Worm (Caenorhabditis elegans) whole organism, L1 larva: ENCODE data around the gene C01B9.4.
A peak's percentile ranks its signal among the peaks of the same experiment; 100 is the strongest.

Source experiments
- C04F5.9 ChIP-seq: sonication (generic microtip); optimal IDR thresholded peaks from 2 replicates; lab custom pipeline; 2016; ENCODE audit warnings: missing genetic modification characterization, missing compliant biosample characterization
- C34B4.2 ChIP-seq: sonication (generic microtip); optimal IDR thresholded peaks from 2 replicates; lab custom pipeline; 2017; ENCODE audit warnings: mild to moderate bottlenecking, missing genetic modification characterization, missing compliant biosample characterization
- F16B12.6 ChIP-seq: fragments of 150-350 bp; optimal IDR thresholded peaks from 2 replicates; lab custom pipeline; 2014; ENCODE audit warnings: missing biosample characterization, missing genetic modification characterization
- ceh-8 ChIP-seq: fragments of 200-800 bp; sonication (Bioruptor generic); optimal IDR thresholded peaks from 2 replicates; lab custom pipeline; 2018; ENCODE audit warnings: mild to moderate bottlenecking, missing genetic modification characterization, moderate library complexity, missing compliant biosample characterization
- ceh-90 ChIP-seq: sonication (generic microtip); optimal IDR thresholded peaks from 2 replicates; lab custom pipeline; 2016; ENCODE audit warnings: missing genetic modification characterization, missing compliant biosample characterization
- dpl-1 ChIP-seq, 3 experiments: fragments of 150-350 bp in 2 of 3; sonication (generic microtip) in 1 of 3; optimal IDR thresholded peaks; 2 replicates each; lab custom pipeline; 2014 to 2017; ENCODE audit warnings: missing biosample characterization in 3 of 3, missing genetic modification characterization in 3 of 3, missing genetic modification reagents in 3 of 3
- efl-1 ChIP-seq, 4 experiments: fragments of 150-350 bp; optimal IDR thresholded peaks in 3 of 4; peaks in 1 of 4; 1 replicate in 1 of 4; 2 replicates in 3 of 4; lab custom pipeline; 2014; ENCODE audit warnings: missing biosample characterization in 2 of 4, missing genetic modification characterization in 2 of 4, missing genetic modification reagents in 2 of 4
- efl-3 ChIP-seq: fragments of 200-800 bp; sonication (Bioruptor generic); optimal IDR thresholded peaks from 2 replicates; lab custom pipeline; 2018; ENCODE audit warnings: mild to moderate bottlenecking, missing genetic modification characterization, missing compliant biosample characterization
- egl-13 ChIP-seq: sonication (generic microtip); optimal IDR thresholded peaks from 2 replicates; lab custom pipeline; 2016; ENCODE audit warnings: missing genotype, missing genetic modification reagents, missing genetic modification characterization, missing compliant biosample characterization
- elt-2 ChIP-seq: sonication (generic microtip); optimal IDR thresholded peaks from 2 replicates; lab custom pipeline; 2016; ENCODE audit warnings: missing genetic modification characterization, mild to moderate bottlenecking, inconsistent platforms, missing compliant biosample characterization, missing genetic modification reagents
- elt-3 ChIP-seq, 6 experiments: fragments of 150-350 bp in 1 of 6; sonication (generic microtip); optimal IDR thresholded peaks; 2 replicates each; lab custom pipeline; 2017 to 2018; ENCODE audit warnings: missing biosample characterization in 6 of 6, missing genetic modification characterization in 6 of 6, inconsistent platforms in 1 of 6
- fkh-8 ChIP-seq: sonication (generic microtip); optimal IDR thresholded peaks from 2 replicates; lab custom pipeline; 2016; ENCODE audit warnings: mild to moderate bottlenecking, missing genetic modification characterization, missing compliant biosample characterization
- fos-1 ChIP-seq: fragments of 150-350 bp; optimal IDR thresholded peaks from 2 replicates; lab custom pipeline; 2014; ENCODE audit warnings: missing biosample characterization, missing genetic modification characterization
- hlh-4 ChIP-seq: sonication (generic microtip); optimal IDR thresholded peaks from 2 replicates; lab custom pipeline; 2016; ENCODE audit warnings: mild to moderate bottlenecking, missing genetic modification characterization, missing compliant biosample characterization
- hpl-2 ChIP-seq: fragments of 150-350 bp; optimal IDR thresholded peaks from 2 replicates; lab custom pipeline; 2014; ENCODE audit warnings: missing biosample characterization, missing genetic modification reagents, missing genetic modification characterization
- isw-1 ChIP-seq: fragments of 200-800 bp; sonication (Bioruptor generic); IDR thresholded peaks from 2 replicates; pipeline ENCODE4 v1.3.6; 2022; ENCODE audit warnings: missing genetic modification characterization, missing compliant biosample characterization
- lin-13 ChIP-seq: fragments of 150-350 bp; optimal IDR thresholded peaks from 2 replicates; lab custom pipeline; 2014; ENCODE audit warnings: missing biosample characterization, missing genetic modification reagents, missing genetic modification characterization
- lin-14 ChIP-seq: fragments of 200-800 bp; sonication (Bioruptor generic); optimal IDR thresholded peaks from 2 replicates; lab custom pipeline; 2018; ENCODE audit warnings: mild to moderate bottlenecking, missing genetic modification characterization, moderate library complexity, missing compliant biosample characterization
- lin-35 ChIP-seq, 2 experiments: fragments of 150-350 bp; optimal IDR thresholded peaks; 2 replicates each; lab custom pipeline; 2014; ENCODE audit warnings: missing biosample characterization in 2 of 2, missing genetic modification characterization in 2 of 2, missing genetic modification reagents in 2 of 2
- lin-39 ChIP-seq: fragments of 150-350 bp; optimal IDR thresholded peaks from 2 replicates; lab custom pipeline; 2014; ENCODE audit warnings: missing biosample characterization, missing genetic modification reagents, missing genetic modification characterization
- lir-3 ChIP-seq: sonication (generic microtip); optimal IDR thresholded peaks from 2 replicates; lab custom pipeline; 2016; ENCODE audit warnings: mild to moderate bottlenecking, missing genetic modification characterization, moderate library complexity, missing compliant biosample characterization; ENCODE audit not compliant: poor library complexity
- lsy-2 ChIP-seq, 2 experiments: fragments of 150-350 bp; optimal IDR thresholded peaks; 2 replicates each; lab custom pipeline; 2014; ENCODE audit warnings: missing biosample characterization in 2 of 2, missing genetic modification characterization in 2 of 2
- mab-9 ChIP-seq: fragments of 200-800 bp; sonication (Bioruptor generic); IDR thresholded peaks from 2 replicates; pipeline ENCODE4 v1.3.6; 2022; ENCODE audit warnings: missing genetic modification reagents, missing genetic modification characterization, missing compliant biosample characterization
- mdl-1 ChIP-seq, 2 experiments: fragments of 150-350 bp; optimal IDR thresholded peaks; 2 replicates each; lab custom pipeline; 2014 to 2017; ENCODE audit warnings: missing biosample characterization in 2 of 2, missing genetic modification characterization in 2 of 2, inconsistent platforms in 1 of 2
- nhr-11 ChIP-seq: fragments of 150-350 bp; optimal IDR thresholded peaks from 2 replicates; lab custom pipeline; 2014; ENCODE audit warnings: missing biosample characterization, missing genetic modification characterization
- nhr-12 ChIP-seq: sonication (generic microtip); optimal IDR thresholded peaks from 2 replicates; lab custom pipeline; 2017; ENCODE audit warnings: missing biosample characterization, missing genetic modification characterization
- nhr-20 ChIP-seq: sonication (generic microtip); optimal IDR thresholded peaks from 2 replicates; lab custom pipeline; 2016; ENCODE audit warnings: mild to moderate bottlenecking, missing genetic modification characterization, missing compliant biosample characterization
- nhr-237 ChIP-seq: fragments of 150-350 bp; optimal IDR thresholded peaks from 2 replicates; lab custom pipeline; 2014; ENCODE audit warnings: missing biosample characterization, missing genetic modification characterization
- nhr-47 ChIP-seq: sonication (generic microtip); optimal IDR thresholded peaks from 2 replicates; lab custom pipeline; 2016; ENCODE audit warnings: mild to moderate bottlenecking, missing genetic modification characterization, moderate library complexity, missing compliant biosample characterization
- nhr-71 ChIP-seq: sonication (generic microtip); optimal IDR thresholded peaks from 2 replicates; lab custom pipeline; 2016; ENCODE audit warnings: mild to moderate bottlenecking, missing genetic modification characterization, moderate library complexity, missing compliant biosample characterization
- nhr-77 ChIP-seq: fragments of 150-350 bp; optimal IDR thresholded peaks from 2 replicates; lab custom pipeline; 2014; ENCODE audit warnings: missing biosample characterization, missing genetic modification characterization
- nhr-85 ChIP-seq: sonication (generic microtip); peaks from one replicate; lab custom pipeline; 2016; ENCODE audit warnings: missing genetic modification characterization, inconsistent platforms, missing compliant biosample characterization
- rnt-1 ChIP-seq: sonication (generic microtip); optimal IDR thresholded peaks from 2 replicates; lab custom pipeline; 2016; ENCODE audit warnings: mild to moderate bottlenecking, missing genetic modification characterization, moderate library complexity, missing compliant biosample characterization
- skn-1 ChIP-seq: fragments of 150-350 bp; optimal IDR thresholded peaks from 2 replicates; lab custom pipeline; 2014; ENCODE audit warnings: missing biosample characterization, missing genetic modification characterization
- snpc-4 ChIP-seq: fragments of 150-350 bp; optimal IDR thresholded peaks from 2 replicates; lab custom pipeline; 2014; ENCODE audit warnings: missing biosample characterization, missing genetic modification characterization
- snu-23 ChIP-seq: sonication (generic microtip); optimal IDR thresholded peaks from 2 replicates; lab custom pipeline; 2016; ENCODE audit warnings: missing genetic modification characterization, missing compliant biosample characterization
- sup-37 ChIP-seq: fragments of 200-800 bp; sonication (Bioruptor generic); optimal IDR thresholded peaks from 2 replicates; lab custom pipeline; 2018; ENCODE audit warnings: mild to moderate bottlenecking, missing genetic modification characterization, missing compliant biosample characterization
- swsn-7 ChIP-seq: sonication (generic microtip); optimal IDR thresholded peaks from 2 replicates; lab custom pipeline; 2016; ENCODE audit warnings: missing genetic modification characterization, missing compliant biosample characterization
- tbx-2 ChIP-seq: sonication (generic microtip); optimal IDR thresholded peaks from 2 replicates; lab custom pipeline; 2016; ENCODE audit warnings: missing genetic modification characterization, missing compliant biosample characterization
- unc-30 ChIP-seq: sonication (generic microtip); optimal IDR thresholded peaks from 2 replicates; lab custom pipeline; 2017; ENCODE audit warnings: missing biosample characterization, missing genetic modification characterization
- unc-62 ChIP-seq: fragments of 150-350 bp; optimal IDR thresholded peaks from 2 replicates; lab custom pipeline; 2014; ENCODE audit warnings: missing biosample characterization, missing genetic modification reagents, missing genetic modification characterization
- unc-98 ChIP-seq: fragments of 200-800 bp; sonication (Bioruptor generic); IDR thresholded peaks from 2 replicates; pipeline ENCODE4 v1.3.6; 2022; ENCODE audit warnings: missing genetic modification characterization, missing compliant biosample characterization

C01B9.4 gene

ce11 chrII:13771335-13771734, 12.4 kb downstream of the C01B9.4 start, which contains the start of gene C01B9.1:
Gene C01B9.1 (plus strand): TSS chrII:13771575.
- TF ChIP-seq elt-2: peak; percentile 52
- no peak for TF ChIP-seq snpc-4 (tag; lab: Kevin White, UChicago)
- TF ChIP-seq lin-35 (GFP tag; optimal IDR thresholded peaks at IDR 0.05; lab: Kevin White, UChicago): peak in 1 of 2 experiments; percentile 8
- TF ChIP-seq, all 84 proteins: peak for 2

ce11 chrII:13765952-13766351, 17.8 kb downstream of the C01B9.4 start, which contains the start of gene arrd-12:
Gene arrd-12 (plus strand): TSS chrII:13766252.
- TF ChIP-seq elt-3 (tag; optimal IDR thresholded peaks at IDR 0.05; lab: Kevin White, UChicago) (no peak), fos-1 (tag; lab: Kevin White, UChicago) (no peak), ceh-8 (GFP tag; lab: Kevin White, UChicago) (no peak), swsn-7 (tag; lab: Kevin White, UChicago) (no peak), nhr-77 (tag; lab: Kevin White, UChicago) (no peak), lin-35 (GFP tag; optimal IDR thresholded peaks at IDR 0.05; lab: Kevin White, UChicago) (no peak), nhr-20 (tag; lab: Kevin White, UChicago) (no peak), ceh-90 (tag; lab: Kevin White, UChicago) (no peak), sup-37 (no peak)

ce11 chrII:13763009-13763468, 20.7 kb downstream of the C01B9.4 start, which contains the start of gene arrd-11:
Gene arrd-11 (plus strand): TSS chrII:13763418.
- TF ChIP-seq lir-3 (tag; lab: Kevin White, UChicago): no peak

- TF ChIP-seq unc-98 (GFP tag; lab: Robert Waterston, UW) (no peak), unc-62 (GFP tag; lab: Kevin White, UChicago) (no peak), hlh-4 (tag; lab: Kevin White, UChicago) (no peak), hpl-2 (GFP tag; lab: Kevin White, UChicago) (no peak), mab-9 (no peak), C34B4.2 (tag; lab: Kevin White, UChicago) (no peak), nhr-237 (tag; lab: Kevin White, UChicago) (no peak)
These were observed 25.7 kb downstream of the C01B9.4 start, which contains the start of gene arrd-13 for ce11 chrII:13758108-13758507. Gene arrd-13 (plus strand): TSS chrII:13758408.

- TF ChIP-seq F16B12.6 (tag; lab: Kevin White, UChicago) (no peak), efl-1 (optimal IDR thresholded peaks at IDR 0.05; lab: Kevin White, UChicago) (no peak), efl-1 (GFP tag; optimal IDR thresholded peaks at IDR 0.05 in 1 of 2; lab: Kevin White, UChicago) (peak in 1 of 2 experiments; percentile 82), lin-14 (GFP tag; lab: Kevin White, UChicago) (peak; percentile 75), nhr-11 (no peak), hlh-4 (tag; lab: Kevin White, UChicago) (no peak), efl-3 (no peak), C34B4.2 (tag; lab: Kevin White, UChicago) (no peak), lsy-2 (tag; optimal IDR thresholded peaks at IDR 0.05; lab: Kevin White, UChicago) (peak in 1 of 2 experiments; percentile 26), lin-39 (tag; lab: Kevin White, UChicago) (no peak), lin-13 (GFP tag; lab: Kevin White, UChicago) (no peak), rnt-1 (no peak), unc-98 (GFP tag; lab: Robert Waterston, UW) (no peak), tbx-2 (tag; lab: Kevin White, UChicago) (no peak), elt-3 (tag; optimal IDR thresholded peaks at IDR 0.05; lab: Kevin White, UChicago) (no peak), nhr-85 (tag; lab: Kevin White, UChicago) (peak; percentile 59), snpc-4 (tag; lab: Kevin White, UChicago) (no peak), skn-1 (tag; lab: Kevin White, UChicago) (peak; percentile 6), unc-30 (no peak), C04F5.9 (tag; lab: Kevin White, UChicago) (no peak), fkh-8 (tag; lab: Kevin White, UChicago) (no peak), nhr-47 (no peak), nhr-12 (tag; lab: Kevin White, UChicago) (no peak), nhr-71 (peak; percentile 60), ceh-90 (tag; lab: Kevin White, UChicago) (no peak), isw-1 (GFP tag; lab: Robert Waterston, UW) (no peak), egl-13 (no peak), snu-23 (no peak), mdl-1 (tag; optimal IDR thresholded peaks at IDR 0.05; lab: Kevin White, UChicago) (no peak), mab-9 (no peak), lir-3 (tag; lab: Kevin White, UChicago) (no peak), dpl-1 (GFP tag; optimal IDR thresholded peaks at IDR 0.05; lab: Kevin White, UChicago) (no peak)
These were observed 27.5 kb downstream of the C01B9.4 start for ce11 chrII:13756232-13756631.
